Worm (Caenorhabditis elegans): ENCODE measurements around the gene dpr-1.

ce11 chrV:13902495-13902894, 39.5 kb downstream of the dpr-1 start, which contains the start of gene C06B3.1:
- TF ChIP-seq ceh-36 (tag; optimal IDR thresholded peaks at IDR 0.05): no peak
- TF ChIP-seq ama-1 (optimal IDR thresholded peaks at IDR 0.05): no peak
- TF ChIP-seq flt-1 (GFP tag; IDR thresholded peaks at IDR 0.05): no peak
- no peak for TF ChIP-seq hmbx-1 (tag; optimal IDR thresholded peaks at IDR 0.05)
- TF ChIP-seq hnd-1 (tag; optimal IDR thresholded peaks at IDR 0.05): no peak
- no peak for TF ChIP-seq aly-1 (tag; optimal IDR thresholded peaks at IDR 0.05)
- no peak for TF ChIP-seq tbx-37 (GFP tag; conservative IDR thresholded peaks at IDR 0.05)
- TF ChIP-seq ets-7 (tag; optimal IDR thresholded peaks at IDR 0.05): no peak
- no peak for TF ChIP-seq tbx-11 (GFP tag; IDR thresholded peaks at IDR 0.05)
- no peak for TF ChIP-seq F13C5.2 (tag; optimal IDR thresholded peaks at IDR 0.05)
- no peak for TF ChIP-seq pes-1 (GFP tag; IDR thresholded peaks at IDR 0.05)
- no peak for TF ChIP-seq sea-1 (GFP tag; conservative IDR thresholded peaks at IDR 0.05)

All from whole organism, early embryonic.